Fruit fly (Drosophila melanogaster): ENCODE data around the gene Cp7Fa.

- no peak for TF ChIP-seq CG8478 (optimal IDR thresholded peaks at IDR 0.05)
- TF ChIP-seq CTCF (optimal IDR thresholded peaks at IDR 0.05): no peak
Observed at dm6 chrX:8521492-8521891, 50.8 kb downstream of the Cp7Fa start.
